Fruit fly (Drosophila melanogaster) whole organism, pupa: Measurements from ENCODE around the gene CG43149.

Experiments used
- CG10348 ChIP-seq: fragments of 200-800 bp; sonication (Bioruptor generic); IDR thresholded peaks from 2 replicates; pipeline ENCODE4 v1.3.6; 2022; ENCODE audit warnings: missing biosample characterization, missing genetic modification characterization
- CG15710 ChIP-seq: fragments of 200-800 bp; sonication (Bioruptor generic); optimal IDR thresholded peaks from 2 replicates; lab custom pipeline; 2018; ENCODE audit warnings: missing biosample characterization, mild to moderate bottlenecking, missing genetic modification characterization, moderate library complexity
- CG17806 ChIP-seq: fragments of 200-800 bp; sonication (Bioruptor generic); optimal IDR thresholded peaks from 2 replicates; lab custom pipeline; 2018; ENCODE audit warnings: missing biosample characterization, mild to moderate bottlenecking, missing genetic modification characterization, moderate library complexity
- CG32121 ChIP-seq: fragments of 200-800 bp; sonication (Bioruptor generic); IDR thresholded peaks from 2 replicates; pipeline ENCODE4 v1.3.6; 2022; ENCODE audit warnings: missing biosample characterization, missing genetic modification characterization
- CG34367 ChIP-seq: fragments of 200-800 bp; sonication (Bioruptor generic); optimal IDR thresholded peaks from 2 replicates; lab custom pipeline; 2018; ENCODE audit warnings: missing biosample characterization, mild to moderate bottlenecking, missing genetic modification characterization
- CG8159 ChIP-seq: fragments of 200-800 bp; sonication (Bioruptor generic); optimal IDR thresholded peaks from 3 replicates; lab custom pipeline; 2018; ENCODE audit warnings: missing biosample characterization, mild to moderate bottlenecking, missing genetic modification characterization, moderate library complexity
- CG8301 ChIP-seq: fragments of 200-800 bp; sonication (Bioruptor generic); optimal IDR thresholded peaks from 2 replicates; lab custom pipeline; 2018; ENCODE audit warnings: missing biosample characterization, mild to moderate bottlenecking, missing genetic modification characterization
- EcR ChIP-seq: fragments of 200-800 bp; sonication (Bioruptor generic); optimal IDR thresholded peaks from 3 replicates; lab custom pipeline; 2019; ENCODE audit warnings: missing biosample characterization, missing genetic modification characterization, mild to moderate bottlenecking, moderate library complexity, missing genetic modification reagents
- rn ChIP-seq: fragments of 200-800 bp; sonication (Bioruptor generic); IDR thresholded peaks from 2 replicates; pipeline ENCODE4 v1.3.6; 2022; ENCODE audit warnings: missing biosample characterization, missing genetic modification characterization

dm6 chr3L:40147-40875 lies 14.2 kb downstream of the CG43149 start:
- TF ChIP-seq CG10348 (GFP tag; lab: Robert Waterston, UW) (no peak), CG15710 (tag; lab: Kevin White, UChicago) (no peak), CG32121 (GFP tag; lab: Robert Waterston, UW) (no peak), EcR (GFP tag; lab: Kevin White, UChicago) (no peak), CG8301 (tag; lab: Kevin White, UChicago) (no peak), CG8159 (tag; lab: Kevin White, UChicago) (no peak), rn (no peak), CG17806 (tag; lab: Kevin White, UChicago) (no peak), CG34367 (tag; lab: Kevin White, UChicago) (no peak)
